Worm (Caenorhabditis elegans): Measurements from ENCODE around the gene rcat-1.

Gene rcat-1

DNA sequence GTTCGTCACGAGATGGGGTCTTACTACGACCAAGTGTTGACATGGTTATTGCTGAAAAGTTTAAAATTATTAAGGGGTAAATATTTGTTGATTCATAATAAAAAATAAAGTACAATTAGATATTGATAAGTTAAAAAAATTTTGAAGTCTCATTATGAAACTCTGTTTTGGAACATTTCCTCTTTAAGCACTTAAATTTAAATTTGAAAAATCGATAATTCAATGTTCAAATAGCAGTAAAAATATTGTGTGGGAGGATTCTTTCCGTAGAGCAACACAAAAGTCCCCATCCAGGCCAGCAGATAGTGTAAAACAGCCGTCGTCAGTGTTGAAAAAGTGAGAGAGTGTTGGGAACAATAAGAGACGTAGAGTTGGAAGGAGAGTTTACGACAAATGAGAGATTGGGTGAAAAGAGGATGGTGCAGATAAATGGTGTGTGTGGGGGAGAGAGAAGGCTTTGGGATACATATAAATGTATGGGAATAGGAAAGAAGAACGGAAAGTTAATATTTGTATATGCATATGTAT is 9.0 kb upstream of the rcat-1 start, which contains the start of gene pat-6:
Gene pat-6, minus strand, starts transcription at position 51 of the 528 bp plus-strand sequence.
- TF ChIP-seq ztf-28 (GFP tag; IDR thresholded peaks at IDR 0.05) (no peak), mxl-1 (tag; optimal IDR thresholded peaks at IDR 0.05) (no peak), hmg-1.2 (GFP tag; IDR thresholded peaks at IDR 0.05) (peak; percentile 80; the same call in 1 of the 2 replicates), lin-35 (GFP tag; optimal IDR thresholded peaks at IDR 0.05) (peak in 1 of 3 experiments; percentile 34), rec-8 (tag; optimal IDR thresholded peaks at IDR 0.05) (no peak), egrh-3 (GFP tag; IDR thresholded peaks at IDR 0.05) (no peak), Y53G8AR.9 (GFP tag; conservative IDR thresholded peaks at IDR 0.05) (no peak), F23B12.7 (tag; optimal IDR thresholded peaks at IDR 0.05; ENCODE audit: insufficient read depth) (no peak), lin-54 (GFP tag; optimal IDR thresholded peaks at IDR 0.05) (no peak), akir-1 (GFP tag; optimal IDR thresholded peaks at IDR 0.05) (no peak), F10E7.11 (tag; optimal IDR thresholded peaks at IDR 0.05) (no peak), nhr-179 (tag; optimal IDR thresholded peaks at IDR 0.05) (no peak), lsy-27 (tag; optimal IDR thresholded peaks at IDR 0.05; ENCODE audit: borderline replicate concordance, insufficient read depth) (no peak), gei-17 (GFP tag; optimal IDR thresholded peaks at IDR 0.05) (no peak), F22D6.2 (tag; optimal IDR thresholded peaks at IDR 0.05) (no peak), K11D2.4 (GFP tag; IDR thresholded peaks at IDR 0.05) (no peak)

DNA sequence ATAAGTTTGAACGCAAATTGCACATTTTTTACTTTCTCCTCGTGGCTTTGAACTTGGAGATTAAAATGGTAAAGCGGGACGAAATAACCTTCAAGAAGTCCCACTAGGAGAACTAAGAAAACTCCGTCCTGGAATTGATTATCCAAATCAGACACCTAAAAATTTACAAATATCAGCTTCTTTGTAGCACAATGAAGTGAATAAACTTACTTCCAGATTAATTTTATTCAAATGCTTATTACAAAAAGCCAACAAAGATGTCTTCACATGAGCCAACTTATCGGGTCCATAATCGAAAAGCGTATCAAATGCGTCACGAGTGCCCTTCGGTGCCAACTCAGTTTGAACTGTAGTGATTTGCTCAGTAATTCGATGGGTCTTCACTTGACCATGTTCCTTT is 7.2 kb upstream of the rcat-1 start:
- TF ChIP-seq ceh-58 (GFP tag; IDR thresholded peaks at IDR 0.05) (no peak), hrde-1 (tag; optimal IDR thresholded peaks at IDR 0.05; ENCODE audit: borderline replicate concordance) (no peak), die-1 (tag; optimal IDR thresholded peaks at IDR 0.05) (no peak), T26A5.8 (tag; optimal IDR thresholded peaks at IDR 0.05) (no peak)

DNA sequence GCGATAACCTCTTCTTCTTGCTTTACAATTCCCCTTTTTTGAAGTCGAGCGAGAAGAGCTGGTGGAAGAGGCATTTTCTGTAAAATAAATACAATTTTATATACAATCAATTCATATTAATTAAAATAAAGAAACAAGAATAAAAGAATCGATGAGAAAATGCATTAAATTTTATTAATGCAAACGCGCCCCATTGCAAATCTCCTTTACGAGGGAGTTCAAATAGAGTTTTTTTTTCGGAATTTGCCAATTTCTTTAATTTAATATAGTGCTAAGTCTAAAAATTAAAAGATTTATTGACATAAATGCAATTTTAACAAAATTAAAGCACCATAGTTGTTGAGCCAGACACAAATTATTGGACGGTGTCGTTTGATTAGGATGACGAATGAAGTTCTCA is 6.4 kb upstream of the rcat-1 start, which contains the start of gene pqbp-1.1:
Gene pqbp-1.1, minus strand, starts transcription at position 77 of the 400 bp plus-strand sequence.
- TF ChIP-seq lin-54 (GFP tag; optimal IDR thresholded peaks at IDR 0.05) (peak; percentile 79), lin-35 (GFP tag; optimal IDR thresholded peaks at IDR 0.05) (peak in 1 of 3 experiments; percentile 90), efl-1 (GFP tag; optimal IDR thresholded peaks at IDR 0.05) (peak; percentile 55), rpc-1 (optimal IDR thresholded peaks at IDR 0.05) (no peak), rpc-1 (tag; optimal IDR thresholded peaks at IDR 0.05) (no peak), mcd-1 (GFP tag; IDR thresholded peaks at IDR 0.05) (peak; percentile 88), lin-40 (tag; optimal IDR thresholded peaks at IDR 0.05) (peak; percentile 32), ztf-18 (tag; optimal IDR thresholded peaks at IDR 0.05) (no peak), egl-44 (GFP tag; IDR thresholded peaks at IDR 0.05) (no peak), ama-1 (optimal IDR thresholded peaks at IDR 0.05) (no peak), ama-1 (GFP tag; optimal IDR thresholded peaks at IDR 0.05) (peak in 1 of 2 experiments; percentile 19), F33H1.4 (GFP tag; IDR thresholded peaks at IDR 0.05) (no peak)

DNA sequence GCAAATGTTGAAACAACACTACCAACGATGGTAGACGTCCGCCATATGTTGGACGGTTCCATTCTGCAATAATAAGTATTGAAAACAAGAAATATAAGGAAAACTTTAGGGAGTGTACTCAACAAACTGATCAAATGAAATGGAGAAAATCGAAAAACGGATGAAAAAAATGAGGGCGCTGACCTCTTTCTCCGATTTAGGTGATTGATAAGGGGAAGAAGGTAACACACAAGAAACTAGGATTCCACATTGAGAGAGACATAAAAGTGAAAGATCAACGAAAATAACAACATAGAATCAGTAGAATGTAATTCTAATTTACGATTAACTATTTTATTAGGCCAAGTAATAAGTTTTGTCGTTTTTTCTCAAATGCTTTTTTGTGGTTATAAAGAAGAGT is 3.9 kb upstream of the rcat-1 start, which contains the start of gene dpy-9:
Gene dpy-9, minus strand, starts transcription at position 63 of the 400 bp plus-strand sequence.
- no peak for TF ChIP-seq unc-130 (GFP tag; optimal IDR thresholded peaks at IDR 0.05)
- no peak for TF ChIP-seq egrh-3 (GFP tag; IDR thresholded peaks at IDR 0.05)
- TF ChIP-seq ceh-27 (GFP tag; optimal IDR thresholded peaks at IDR 0.05), result no peak
- TF ChIP-seq F57A8.1 (GFP tag; optimal IDR thresholded peaks at IDR 0.05), result no peak
- TF ChIP-seq F39B2.1 (GFP tag; IDR thresholded peaks at IDR 0.05), result no peak
